Fruit fly (Drosophila melanogaster) whole organism, embryonic: ENCODE results near the gene nst.

Experiments
- Atf-2 ChIP-seq: fragments of 200-800 bp; sonication (Bioruptor generic); optimal IDR thresholded peaks from 2 replicates; lab custom pipeline; 2016; ENCODE audit warnings: missing biosample characterization, missing genetic modification characterization
- CG1024 ChIP-seq: fragments of 200-800 bp; sonication (Bioruptor generic); IDR thresholded peaks from 2 replicates; pipeline ENCODE4 v1.3.6; 2022; ENCODE audit warnings: missing biosample characterization, missing genetic modification characterization
- CG10321 ChIP-seq: fragments of 200-800 bp; sonication (Bioruptor generic); IDR thresholded peaks from 2 replicates; pipeline ENCODE4 v1.3.6; 2022; ENCODE audit warnings: missing biosample characterization, missing genetic modification characterization
- CG11085 ChIP-seq: fragments of 200-800 bp; sonication (Bioruptor generic); IDR thresholded peaks from 2 replicates; pipeline ENCODE4 v1.3.6; 2022; ENCODE audit warnings: missing biosample characterization, missing genetic modification characterization
- CG12071 ChIP-seq: fragments of 200-800 bp; sonication (Bioruptor generic); optimal IDR thresholded peaks from 3 replicates; lab custom pipeline; 2018; ENCODE audit warnings: missing biosample characterization, mild to moderate bottlenecking, missing genetic modification characterization
- CG1647 ChIP-seq: fragments of 200-800 bp; sonication (Bioruptor generic); optimal IDR thresholded peaks from 3 replicates; lab custom pipeline; 2016; ENCODE audit warnings: missing biosample characterization, missing genetic modification characterization
- CG16813 ChIP-seq: fragments of 200-800 bp; sonication (Bioruptor generic); IDR thresholded peaks from 3 replicates; pipeline ENCODE4 v1.3.6; 2022; ENCODE audit warnings: missing biosample characterization, missing genetic modification characterization; ENCODE audit not compliant: partially characterized antibody
- CG17361 ChIP-seq: fragments of 200-800 bp; sonication (Bioruptor generic); IDR thresholded peaks from 3 replicates; pipeline ENCODE4 v1.3.6; 2022; ENCODE audit warnings: missing biosample characterization, missing genetic modification characterization
- CG2116 ChIP-seq: fragments of 200-800 bp; sonication (Bioruptor generic); optimal IDR thresholded peaks from 3 replicates; lab custom pipeline; 2018; ENCODE audit warnings: missing biosample characterization, mild to moderate bottlenecking, missing genetic modification characterization
- CG2678 ChIP-seq: fragments of 200-800 bp; sonication (Bioruptor generic); optimal IDR thresholded peaks from 3 replicates; lab custom pipeline; 2019; ENCODE audit warnings: missing biosample characterization, mild to moderate bottlenecking, missing genetic modification characterization, moderate library complexity
- CG2889 ChIP-seq: fragments of 200-800 bp; sonication (Bioruptor generic); IDR thresholded peaks from 3 replicates; pipeline ENCODE4 v1.3.6; 2022; ENCODE audit warnings: missing biosample characterization, missing genetic modification characterization
- CG30020 ChIP-seq: fragments of 200-800 bp; optimal IDR thresholded peaks from 2 replicates; lab custom pipeline; 2019; ENCODE audit warnings: missing biosample characterization, mild to moderate bottlenecking, missing genetic modification characterization, moderate library complexity
- CG34376 ChIP-seq: fragments of 200-800 bp; sonication (Bioruptor generic); optimal IDR thresholded peaks from 2 replicates; lab custom pipeline; 2018; ENCODE audit warnings: missing biosample characterization, mild to moderate bottlenecking, missing genetic modification characterization
- CG3847 ChIP-seq: fragments of 200-800 bp; sonication (Bioruptor generic); IDR thresholded peaks from 2 replicates; pipeline ENCODE4 v1.3.6; 2022; ENCODE audit warnings: missing biosample characterization, missing genetic modification characterization
- CG5245 ChIP-seq: fragments of 200-800 bp; sonication (Bioruptor generic); optimal IDR thresholded peaks from 3 replicates; lab custom pipeline; 2016; ENCODE audit warnings: missing biosample characterization, missing genetic modification characterization
- CG6689 ChIP-seq: fragments of 200-800 bp; sonication (Bioruptor generic); IDR thresholded peaks from 2 replicates; pipeline ENCODE4 v1.3.6; 2022; ENCODE audit warnings: missing biosample characterization, missing genetic modification characterization
- CG7963 ChIP-seq: fragments of 200-800 bp; sonication (Bioruptor generic); IDR thresholded peaks from 3 replicates; pipeline ENCODE4 v1.3.6; 2022; ENCODE audit warnings: missing biosample characterization, missing genetic modification characterization; ENCODE audit not compliant: partially characterized antibody
- Ets65A ChIP-seq: fragments of 200-800 bp; sonication (Bioruptor generic); peaks from one replicate; lab custom pipeline; 2016; ENCODE audit warnings: missing biosample characterization, missing genetic modification characterization
- Fer3 ChIP-seq: fragments of 200-800 bp; sonication (Bioruptor generic); optimal IDR thresholded peaks from 2 replicates; lab custom pipeline; 2018; ENCODE audit warnings: missing biosample characterization, mild to moderate bottlenecking, missing genetic modification characterization, moderate library complexity
- Hand ChIP-seq: fragments of 200-800 bp; sonication (Bioruptor generic); optimal IDR thresholded peaks from 2 replicates; lab custom pipeline; 2017; ENCODE audit warnings: mild to moderate bottlenecking, missing biosample characterization, missing genetic modification reagents, missing genetic modification characterization
- Max ChIP-seq: fragments of 200-800 bp; sonication (Bioruptor generic); optimal IDR thresholded peaks from 2 replicates; lab custom pipeline; 2016; ENCODE audit warnings: missing biosample characterization, mild to moderate bottlenecking, missing genetic modification characterization
- NK7.1 ChIP-seq: fragments of 200-800 bp; sonication (Bioruptor generic); optimal IDR thresholded peaks from 3 replicates; lab custom pipeline; 2016; ENCODE audit warnings: missing biosample characterization, missing genetic modification characterization
- Oaz ChIP-seq: fragments of 200-800 bp; sonication (Bioruptor generic); IDR thresholded peaks from 2 replicates; pipeline ENCODE4 v1.3.6; 2022; ENCODE audit warnings: missing biosample characterization, missing genetic modification characterization
- Scr ChIP-seq: fragments of 200-800 bp; sonication (Bioruptor generic); IDR thresholded peaks from 2 replicates; pipeline ENCODE4 v1.3.6; 2022; ENCODE audit warnings: missing biosample characterization, missing genetic modification characterization; ENCODE audit not compliant: partially characterized antibody
- TFAM ChIP-seq: fragments of 200-800 bp; sonication (Bioruptor generic); optimal IDR thresholded peaks from 2 replicates; lab custom pipeline; 2017; ENCODE audit warnings: missing biosample characterization, missing genetic modification characterization, inconsistent platforms
- ara ChIP-seq: fragments of 200-800 bp; sonication (Bioruptor generic); IDR thresholded peaks from 2 replicates; pipeline ENCODE4 v1.3.6; 2022; ENCODE audit warnings: missing biosample characterization, missing genetic modification characterization
- bigmax ChIP-seq: fragments of 200-800 bp; sonication (Bioruptor generic); optimal IDR thresholded peaks from 2 replicates; lab custom pipeline; 2018; ENCODE audit warnings: missing biosample characterization, mild to moderate bottlenecking, missing genetic modification characterization
- chm ChIP-seq: fragments of 200-800 bp; sonication (Bioruptor generic); IDR thresholded peaks from 2 replicates; pipeline ENCODE4 v1.3.6; 2022; ENCODE audit warnings: missing biosample characterization, missing genetic modification characterization
- chn ChIP-seq: fragments of 200-800 bp; sonication (Bioruptor generic); optimal IDR thresholded peaks from 2 replicates; lab custom pipeline; 2016; ENCODE audit warnings: missing biosample characterization, missing genetic modification characterization
- crc ChIP-seq: fragments of 200-800 bp; sonication (Bioruptor generic); optimal IDR thresholded peaks from 2 replicates; lab custom pipeline; 2016; ENCODE audit warnings: missing biosample characterization, missing genetic modification characterization
- cwo ChIP-seq: fragments of 200-800 bp; sonication (Bioruptor generic); optimal IDR thresholded peaks from 3 replicates; lab custom pipeline; 2017; ENCODE audit warnings: missing biosample characterization, missing genetic modification characterization, mild to moderate bottlenecking, moderate library complexity, missing genetic modification reagents
- dan ChIP-seq: fragments of 200-800 bp; sonication (Bioruptor generic); IDR thresholded peaks from 2 replicates; pipeline ENCODE4 v1.3.6; 2022; ENCODE audit warnings: missing biosample characterization, missing genetic modification characterization
- ems ChIP-seq: fragments of 200-800 bp; sonication (Bioruptor generic); optimal IDR thresholded peaks from 3 replicates; lab custom pipeline; 2016; ENCODE audit warnings: missing biosample characterization, missing genetic modification characterization
- eve ChIP-seq, 2 experiments: fragments of >200 bp; optimal IDR thresholded peaks; 2 replicates each; lab custom pipeline; 2017; ENCODE audit warnings: missing biosample characterization in 2 of 2, missing genetic modification characterization in 2 of 2
- ewg ChIP-seq: fragments of 200-800 bp; sonication (Bioruptor generic); optimal IDR thresholded peaks from 3 replicates; lab custom pipeline; 2017; ENCODE audit warnings: mild to moderate bottlenecking, missing biosample characterization, missing genetic modification reagents, missing genetic modification characterization
- fd96Cb ChIP-seq: fragments of 200-800 bp; sonication (Bioruptor generic); optimal IDR thresholded peaks from 2 replicates; lab custom pipeline; 2018; ENCODE audit warnings: missing biosample characterization, mild to moderate bottlenecking, missing genetic modification characterization, moderate library complexity
- gce ChIP-seq: fragments of 200-800 bp; sonication (Bioruptor generic); IDR thresholded peaks from 3 replicates; pipeline ENCODE4 v1.3.6; 2022; ENCODE audit warnings: missing biosample characterization, missing genetic modification characterization
- her ChIP-seq: fragments of 200-800 bp; sonication (Bioruptor generic); optimal IDR thresholded peaks from 2 replicates; lab custom pipeline; 2016; ENCODE audit warnings: missing biosample characterization, missing genetic modification characterization
- hth ChIP-seq: fragments of >200 bp; optimal IDR thresholded peaks from 2 replicates; lab custom pipeline; 2017; ENCODE audit warnings: inconsistent platforms
- jigr1 ChIP-seq: fragments of 200-800 bp; sonication (Bioruptor generic); IDR thresholded peaks from 3 replicates; pipeline ENCODE4 v1.3.6; 2022; ENCODE audit warnings: missing biosample characterization, missing genetic modification characterization
- lilli ChIP-seq: fragments of 200-800 bp; sonication (Bioruptor generic); optimal IDR thresholded peaks from 3 replicates; lab custom pipeline; 2016; ENCODE audit warnings: missing biosample characterization, missing genetic modification characterization
- pnt ChIP-seq: fragments of 200-800 bp; sonication (Bioruptor generic); optimal IDR thresholded peaks from 3 replicates; lab custom pipeline; 2016; ENCODE audit warnings: missing biosample characterization, missing genetic modification characterization
- prd ChIP-seq, 3 experiments: fragments of >200 bp in 2 of 3; fragments of 200-800 bp in 1 of 3; sonication (Bioruptor generic) in 1 of 3; optimal IDR thresholded peaks in 2 of 3; IDR thresholded peaks in 1 of 3; 2 replicates in 2 of 3; 3 replicates in 1 of 3; pipeline versions ENCODE4 v1.3.6 to Lab custom; 2017 to 2022; ENCODE audit warnings: missing biosample characterization in 1 of 3, missing genetic modification characterization in 1 of 3
- seq ChIP-seq: fragments of 200-800 bp; sonication (Bioruptor generic); IDR thresholded peaks from 2 replicates; pipeline ENCODE4 v1.3.6; 2022; ENCODE audit warnings: missing biosample characterization, missing genetic modification characterization
- sima ChIP-seq: fragments of 200-800 bp; sonication (Bioruptor generic); optimal IDR thresholded peaks from 2 replicates; lab custom pipeline; 2016; ENCODE audit warnings: missing biosample characterization, missing genetic modification characterization
- slou ChIP-seq: fragments of 200-800 bp; sonication (Bioruptor generic); optimal IDR thresholded peaks from 3 replicates; lab custom pipeline; 2016; ENCODE audit warnings: missing biosample characterization, missing genetic modification characterization
- so ChIP-seq: fragments of 200-800 bp; sonication (Bioruptor generic); IDR thresholded peaks from 3 replicates; pipeline ENCODE4 v1.3.6; 2022; ENCODE audit warnings: missing biosample characterization, missing genetic modification characterization
- sob ChIP-seq: fragments of 200-800 bp; sonication (Bioruptor generic); IDR thresholded peaks from 2 replicates; pipeline ENCODE4 v1.3.6; 2022; ENCODE audit warnings: missing biosample characterization, missing genetic modification characterization
- tll ChIP-seq, 2 experiments: fragments of 200-800 bp in 1 of 2; fragments of >200 bp in 1 of 2; sonication (Bioruptor generic) in 1 of 2; optimal IDR thresholded peaks; 2 replicates each; lab custom pipeline; 2017 to 2019; ENCODE audit warnings: missing biosample characterization in 2 of 2, missing genetic modification characterization in 2 of 2, mild to moderate bottlenecking in 1 of 2, moderate library complexity in 1 of 2
- vnd ChIP-seq: fragments of 200-800 bp; sonication (Bioruptor generic); IDR thresholded peaks from 3 replicates; pipeline ENCODE4 v1.3.6; 2022; ENCODE audit warnings: missing biosample characterization, missing genetic modification characterization; ENCODE audit not compliant: partially characterized antibody
- wek ChIP-seq: fragments of 200-800 bp; sonication (Bioruptor generic); optimal IDR thresholded peaks from 3 replicates; lab custom pipeline; 2018; ENCODE audit warnings: missing biosample characterization, mild to moderate bottlenecking, missing genetic modification characterization, moderate library complexity

nst gene

DNA sequence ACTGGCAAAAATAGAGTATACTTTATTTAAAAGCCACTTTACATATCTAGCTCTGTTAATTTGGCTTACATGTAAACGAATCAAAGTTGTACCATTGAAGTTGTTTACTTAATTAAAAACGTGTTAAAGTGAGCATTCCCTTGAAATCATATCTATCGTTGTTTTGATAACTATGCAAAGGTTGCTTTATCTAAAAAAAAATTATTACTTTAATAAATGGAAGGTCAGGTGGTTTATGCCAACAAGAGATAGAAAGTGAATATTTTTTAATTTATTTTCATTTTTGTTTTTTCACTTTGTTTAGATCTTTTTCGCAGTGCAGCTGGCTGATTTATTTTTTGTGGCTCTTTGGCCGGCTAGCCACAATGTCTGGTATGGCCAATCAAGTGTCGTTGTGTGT, 47.1 kb downstream of the nst start (continued):
- no peak for TF ChIP-seq hth (lab: Kevin White, UChicago)
- TF ChIP-seq Ets65A (GFP tag; lab: Kevin White, UChicago): peak; percentile 89
- TF ChIP-seq CG1024: no peak
- TF ChIP-seq Scr (GFP tag; lab: Robert Waterston, UW): no peak
- TF ChIP-seq CG2678 (tag; lab: Kevin White, UChicago): peak; percentile 88
- TF ChIP-seq ara: peak; percentile 41; the same call in 1 of the 2 replicates
- no peak for TF ChIP-seq CG30020 (tag; lab: Kevin White, UChicago)
- no peak for TF ChIP-seq her (GFP tag; lab: Kevin White, UChicago)
- no peak for TF ChIP-seq tll (GFP tag; optimal IDR thresholded peaks at IDR 0.05; lab: Kevin White, UChicago)
- TF ChIP-seq NK7.1 (GFP tag; lab: Kevin White, UChicago): no peak
- peak; percentile 30 for TF ChIP-seq CG2116
- TF ChIP-seq TFAM (GFP tag; lab: Kevin White, UChicago): no peak
- peak; percentile 88 for TF ChIP-seq CG17361 (GFP tag; lab: Robert Waterston, UW)
- no peak for TF ChIP-seq dan (GFP tag; lab: Robert Waterston, UW)
- peak; percentile 63 for TF ChIP-seq chn (GFP tag; lab: Kevin White, UChicago)
- TF ChIP-seq Max (GFP tag; lab: Kevin White, UChicago): peak; percentile 75
- TF ChIP-seq CG11085 (GFP tag; lab: Robert Waterston, UW): peak; percentile 48; the same call in 1 of the 2 replicates
- TF ChIP-seq Atf-2: peak; percentile 51
- 0 out of 3 replicates have a peak, but pooled peaks have one; percentile 15 for TF ChIP-seq jigr1
- TF ChIP-seq CG34376 (GFP tag; lab: Kevin White, UChicago): no peak
- peak; percentile 65 for TF ChIP-seq ems (GFP tag; lab: Kevin White, UChicago)
- TF ChIP-seq vnd (GFP tag; lab: Robert Waterston, UW): no peak
- TF ChIP-seq CG16813 (GFP tag; lab: Robert Waterston, UW): no peak
- TF ChIP-seq seq (GFP tag; lab: Robert Waterston, UW): peak; percentile 61
- peak; percentile 32 for TF ChIP-seq pnt (GFP tag; lab: Kevin White, UChicago)
- TF ChIP-seq gce: peak; percentile 42; the same call in 1 of the 3 replicates
- TF ChIP-seq chm (GFP tag; lab: Robert Waterston, UW): no peak
- peak; percentile 5 for TF ChIP-seq Hand
- TF ChIP-seq cwo (GFP tag; lab: Kevin White, UChicago): peak; percentile 56
- peak in 1 of 2 experiments; percentile 93 for TF ChIP-seq eve (GFP tag; optimal IDR thresholded peaks at IDR 0.05; lab: Kevin White, UChicago)
- TF ChIP-seq lilli (GFP tag; lab: Kevin White, UChicago): peak; percentile 70
- peak; percentile 64 for TF ChIP-seq Fer3 (tag; lab: Kevin White, UChicago)
- TF ChIP-seq CG2889 (GFP tag; lab: Robert Waterston, UW): no peak
- peak; percentile 72; the same call in 2 of the 3 replicates for TF ChIP-seq so
- peak; percentile 84 for TF ChIP-seq fd96Cb (tag; lab: Kevin White, UChicago)
- no peak for TF ChIP-seq CG10321 (GFP tag; lab: Robert Waterston, UW)
- no peak for TF ChIP-seq CG7963 (GFP tag; lab: Robert Waterston, UW)
- TF ChIP-seq CG3847 (GFP tag; lab: Robert Waterston, UW): peak; percentile 55
- TF ChIP-seq slou (GFP tag; lab: Kevin White, UChicago): no peak
- peak; percentile 64 for TF ChIP-seq sob (GFP tag; lab: Robert Waterston, UW)
- no peak for TF ChIP-seq wek (GFP tag; lab: Kevin White, UChicago)
- peak; percentile 47 for TF ChIP-seq CG1647
- TF ChIP-seq sima: no peak
- peak; percentile 30 for TF ChIP-seq crc
- no peak for TF ChIP-seq bigmax
- TF ChIP-seq CG5245 (GFP tag; lab: Kevin White, UChicago): peak; percentile 36
- peak; percentile 9 for TF ChIP-seq CG12071 (GFP tag; lab: Kevin White, UChicago)
- peak; percentile 64 for TF ChIP-seq ewg
- TF ChIP-seq prd (optimal IDR thresholded peaks at IDR 0.05; lab: Kevin White, UChicago): no peak
- TF ChIP-seq prd (GFP tag; IDR thresholded peaks at IDR 0.05; lab: Robert Waterston, UW): peak; percentile 87
- peak; percentile 77 for TF ChIP-seq CG6689 (GFP tag; lab: Robert Waterston, UW)
- TF ChIP-seq Oaz (GFP tag; lab: Robert Waterston, UW): 0 out of 2 replicates have a peak, but pooled peaks have one; percentile 33
